Fruit fly (Drosophila melanogaster): ENCODE measurements around the gene CG13630.

- TF ChIP-seq dsx (GFP tag; optimal IDR thresholded peaks at IDR 0.05; ENCODE audit: poor library complexity, severe bottlenecking) (no peak), Eip78C (GFP tag) (no peak), CG1621 (tag; optimal IDR thresholded peaks at IDR 0.05) (no peak), achi (GFP tag; optimal IDR thresholded peaks at IDR 0.05) (no peak), Blimp-1 (GFP tag; optimal IDR thresholded peaks at IDR 0.05) (no peak), Gug (GFP tag; IDR thresholded peaks at IDR 0.05) (no peak), lz (GFP tag; optimal IDR thresholded peaks at IDR 0.05) (no peak), fkh (GFP tag; optimal IDR thresholded peaks at IDR 0.05) (no peak), dac (GFP tag; optimal IDR thresholded peaks at IDR 0.05) (no peak), Hr39 (GFP tag; optimal IDR thresholded peaks at IDR 0.05) (no peak)
Observed at dm6 chr3R:24766684-24767083, 47.5 kb upstream of the CG13630 start.

Data from whole organism, prepupa.